Worm (Caenorhabditis elegans) whole organism, early embryonic: ENCODE measurements around the gene nhr-192.

Source experiments
- B0310.2 ChIP-seq: sonication (generic microtip); optimal IDR thresholded peaks from 2 replicates; lab custom pipeline; 2016; ENCODE audit warnings: mild to moderate bottlenecking, missing genetic modification characterization, missing compliant biosample characterization
- F13C5.2 ChIP-seq: sonication (generic microtip); optimal IDR thresholded peaks from 2 replicates; lab custom pipeline; 2017; ENCODE audit warnings: mild to moderate bottlenecking, missing genetic modification characterization, inconsistent platforms, missing compliant biosample characterization
- aly-1 ChIP-seq: sonication (generic microtip); optimal IDR thresholded peaks from 2 replicates; lab custom pipeline; 2016; ENCODE audit warnings: missing genetic modification characterization, missing compliant biosample characterization
- ama-1 ChIP-seq: fragments of 150-350 bp; optimal IDR thresholded peaks from 2 replicates; lab custom pipeline; 2014
- ceh-13 ChIP-seq: fragments of 200-800 bp; sonication (Bioruptor generic); optimal IDR thresholded peaks from 2 replicates; lab custom pipeline; 2018; ENCODE audit warnings: mild to moderate bottlenecking, missing genetic modification characterization, missing compliant biosample characterization
- ceh-36 ChIP-seq: sonication (generic microtip); optimal IDR thresholded peaks from 2 replicates; lab custom pipeline; 2016; ENCODE audit warnings: missing genetic modification characterization, inconsistent platforms, missing compliant biosample characterization
- ets-7 ChIP-seq: sonication (generic microtip); optimal IDR thresholded peaks from 2 replicates; lab custom pipeline; 2016; ENCODE audit warnings: missing genotype, missing genetic modification characterization, missing compliant biosample characterization
- flt-1 ChIP-seq: fragments of 200-800 bp; sonication (Bioruptor generic); IDR thresholded peaks from 2 replicates; pipeline ENCODE4 v1.3.6; 2022; ENCODE audit warnings: missing genetic modification characterization, missing compliant biosample characterization
- hmg-4 ChIP-seq: fragments of 200-800 bp; sonication (Bioruptor generic); optimal IDR thresholded peaks from 2 replicates; lab custom pipeline; 2018; ENCODE audit warnings: mild to moderate bottlenecking, missing genetic modification characterization, missing compliant biosample characterization
- hnd-1 ChIP-seq: sonication (generic microtip); optimal IDR thresholded peaks from 2 replicates; lab custom pipeline; 2016; ENCODE audit warnings: missing genetic modification characterization, missing compliant biosample characterization
- pes-1 ChIP-seq: fragments of 200-800 bp; sonication (Bioruptor generic); IDR thresholded peaks from 2 replicates; pipeline ENCODE4 v1.3.6; 2022; ENCODE audit warnings: missing genetic modification reagents, missing genetic modification characterization, missing compliant biosample characterization
- tbx-11 ChIP-seq: fragments of 200-800 bp; sonication (Bioruptor generic); IDR thresholded peaks from 2 replicates; pipeline ENCODE4 v1.3.6; 2022; ENCODE audit warnings: missing genetic modification characterization, missing compliant biosample characterization
- tra-4 ChIP-seq: sonication (generic microtip); optimal IDR thresholded peaks from 2 replicates; lab custom pipeline; 2017; ENCODE audit warnings: missing genetic modification characterization, missing compliant biosample characterization

DNA sequence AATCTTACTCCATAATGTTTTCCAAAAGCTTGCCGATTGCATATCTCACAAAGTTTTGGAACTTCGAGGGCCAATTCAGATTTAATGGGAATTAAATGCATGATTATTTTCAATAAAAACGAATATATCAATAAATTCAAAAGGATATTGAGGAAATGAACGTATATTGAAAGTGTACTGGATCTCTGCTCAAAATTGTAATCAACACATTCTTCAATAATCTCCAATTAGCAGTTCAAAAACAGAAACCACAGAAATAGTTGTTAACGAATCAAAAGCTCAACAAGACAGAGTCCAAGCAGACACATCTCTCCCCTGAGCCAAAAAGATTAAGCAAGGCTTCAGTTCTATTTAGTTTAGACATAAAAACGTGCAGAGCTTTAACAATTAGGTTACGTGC, at the start of gene nhr-192:
- TF ChIP-seq F13C5.2 (tag; lab: Kevin White, UChicago), result no peak
- TF ChIP-seq B0310.2 (tag; lab: Kevin White, UChicago), result no peak
- TF ChIP-seq ets-7, result no peak
- no peak for TF ChIP-seq aly-1 (tag; lab: Kevin White, UChicago)
- TF ChIP-seq flt-1, result no peak
- no peak for TF ChIP-seq ama-1 (lab: Kevin White, UChicago)
- TF ChIP-seq ceh-13 (GFP tag; lab: Kevin White, UChicago), result no peak
- no peak for TF ChIP-seq tbx-11 (GFP tag; lab: Robert Waterston, UW)
- no peak for TF ChIP-seq hmg-4 (GFP tag; lab: Kevin White, UChicago)
- no peak for TF ChIP-seq ceh-36 (tag; lab: Kevin White, UChicago)
- TF ChIP-seq hnd-1 (tag; lab: Kevin White, UChicago), result no peak
- TF ChIP-seq tra-4 (tag; lab: Kevin White, UChicago), result no peak
- no peak for TF ChIP-seq pes-1
